Worm (Caenorhabditis elegans) whole organism, L3 larva: ENCODE measurements around the gene nlp-34.

Source experiments
- ceh-82 ChIP-seq: fragments of 150-350 bp; optimal IDR thresholded peaks from 2 replicates; lab custom pipeline; 2014; ENCODE audit warnings: missing biosample characterization, missing genetic modification characterization
- fkh-10 ChIP-seq: sonication (generic microtip); optimal IDR thresholded peaks from 2 replicates; lab custom pipeline; 2017; ENCODE audit warnings: missing biosample characterization, missing genetic modification reagents, missing genetic modification characterization
- hmg-11 ChIP-seq: sonication (generic microtip); optimal IDR thresholded peaks from 2 replicates; lab custom pipeline; 2016; ENCODE audit warnings: missing genetic modification characterization, missing compliant biosample characterization
- nhr-11 ChIP-seq: fragments of 150-350 bp; optimal IDR thresholded peaks from 2 replicates; lab custom pipeline; 2014; ENCODE audit warnings: missing biosample characterization, missing genetic modification characterization
- nhr-237 ChIP-seq: fragments of 150-350 bp; optimal IDR thresholded peaks from 2 replicates; lab custom pipeline; 2014; ENCODE audit warnings: missing biosample characterization, missing genetic modification characterization
- nhr-43 ChIP-seq: sonication (generic microtip); optimal IDR thresholded peaks from 2 replicates; lab custom pipeline; 2016; ENCODE audit warnings: mild to moderate bottlenecking, missing genetic modification characterization, missing compliant biosample characterization; ENCODE audit not compliant: poor library complexity, severe bottlenecking
- ztf-4 ChIP-seq: fragments of 150-350 bp; optimal IDR thresholded peaks from 2 replicates; lab custom pipeline; 2014; ENCODE audit warnings: missing biosample characterization, missing genetic modification characterization

- no peak for TF ChIP-seq nhr-43 (tag; lab: Kevin White, UChicago)
- no peak for TF ChIP-seq hmg-11 (tag; lab: Kevin White, UChicago)
- TF ChIP-seq nhr-11 (tag; lab: Kevin White, UChicago) = no peak
- no peak for TF ChIP-seq ztf-4 (tag; lab: Kevin White, UChicago)
- TF ChIP-seq fkh-10 (GFP tag; lab: Kevin White, UChicago) = no peak
- no peak for TF ChIP-seq nhr-237
- TF ChIP-seq ceh-82 (tag; lab: Kevin White, UChicago) = no peak
These were observed 33.9 kb downstream of the nlp-34 start, which contains the start of gene cyp-35B3 for ce11 chrV:3945053-3945452.
